Fruit fly (Drosophila melanogaster): ENCODE measurements around the gene htl.

The htl gene

dm6 chr3R:18052799-18053586 is at the start of gene htl:
TSS of gene htl (minus strand) at chr3R:18052984.
- TF ChIP-seq CrebA (GFP tag; optimal IDR thresholded peaks at IDR 0.05; ENCODE audit: borderline replicate concordance) (no peak), dmrt93B (GFP tag; optimal IDR thresholded peaks at IDR 0.05) (no peak), Mio (GFP tag; optimal IDR thresholded peaks at IDR 0.05) (no peak), Hnf4 (GFP tag; optimal IDR thresholded peaks at IDR 0.05) (no peak), Myc (optimal IDR thresholded peaks at IDR 0.05) (no peak), dsf (GFP tag; optimal IDR thresholded peaks at IDR 0.05; ENCODE audit: borderline replicate concordance) (no peak), GATAd (GFP tag; optimal IDR thresholded peaks at IDR 0.05) (no peak), brk (GFP tag; optimal IDR thresholded peaks at IDR 0.05) (no peak), usp (GFP tag; optimal IDR thresholded peaks at IDR 0.05) (no peak), lola (GFP tag; optimal IDR thresholded peaks at IDR 0.05) (no peak), Abd-B (GFP tag; optimal IDR thresholded peaks at IDR 0.05) (no peak), Sp1 (GFP tag; optimal IDR thresholded peaks at IDR 0.05) (no peak), br (GFP tag; optimal IDR thresholded peaks at IDR 0.05) (no peak), Jra (GFP tag; optimal IDR thresholded peaks at IDR 0.05) (no peak), woc (GFP tag; optimal IDR thresholded peaks at IDR 0.05) (no peak)

- no peak for TF ChIP-seq Mio (GFP tag; optimal IDR thresholded peaks at IDR 0.05)
- no peak for TF ChIP-seq Rel (GFP tag; optimal IDR thresholded peaks at IDR 0.05)
- TF ChIP-seq Rel (tag; optimal IDR thresholded peaks at IDR 0.05), result no peak
- no peak for TF ChIP-seq dmrt93B (GFP tag; optimal IDR thresholded peaks at IDR 0.05)
- no peak for TF ChIP-seq CG9705 (GFP tag; optimal IDR thresholded peaks at IDR 0.05)
- no peak for TF ChIP-seq N (GFP tag; optimal IDR thresholded peaks at IDR 0.05)
- no peak for TF ChIP-seq psq (GFP tag; optimal IDR thresholded peaks at IDR 0.05)
Observed at dm6 chr3R:18097531-18097930, 44.7 kb upstream of the htl start.

dm6 chr3R:18094649-18095048 is 41.9 kb upstream of the htl start:
- TF ChIP-seq Dfd (GFP tag; optimal IDR thresholded peaks at IDR 0.05) (no peak), CG32264 (GFP tag; optimal IDR thresholded peaks at IDR 0.05) (no peak)

- TF ChIP-seq lola (GFP tag; optimal IDR thresholded peaks at IDR 0.05) (no peak), Jra (GFP tag; optimal IDR thresholded peaks at IDR 0.05) (no peak), dsf (GFP tag; optimal IDR thresholded peaks at IDR 0.05; ENCODE audit: borderline replicate concordance) (no peak), Vsx2 (GFP tag; optimal IDR thresholded peaks at IDR 0.05; ENCODE audit: partially characterized antibody) (no peak), usp (GFP tag; optimal IDR thresholded peaks at IDR 0.05) (no peak), GATAd (GFP tag; optimal IDR thresholded peaks at IDR 0.05) (no peak), br (GFP tag; optimal IDR thresholded peaks at IDR 0.05) (no peak), Dfd (GFP tag; optimal IDR thresholded peaks at IDR 0.05) (no peak), psq (GFP tag; optimal IDR thresholded peaks at IDR 0.05) (no peak), CG32264 (GFP tag; optimal IDR thresholded peaks at IDR 0.05) (no peak), CG9705 (GFP tag; optimal IDR thresholded peaks at IDR 0.05) (no peak)
Observed at dm6 chr3R:18090014-18090853, 37.5 kb upstream of the htl start, which contains the start of gene sr. TSS of gene sr (plus strand) at chr3R:18090803.

- TF ChIP-seq psq (GFP tag; optimal IDR thresholded peaks at IDR 0.05), result no peak
- no peak for TF ChIP-seq Dfd (GFP tag; optimal IDR thresholded peaks at IDR 0.05)
Observed at dm6 chr3R:18089448-18089847, 36.7 kb upstream of the htl start.

- TF ChIP-seq Mio (GFP tag; optimal IDR thresholded peaks at IDR 0.05) (no peak), Rel (GFP tag; optimal IDR thresholded peaks at IDR 0.05) (no peak), Rel (tag; optimal IDR thresholded peaks at IDR 0.05) (no peak), usp (GFP tag; optimal IDR thresholded peaks at IDR 0.05) (no peak), lola (GFP tag; optimal IDR thresholded peaks at IDR 0.05) (no peak), dmrt93B (GFP tag; optimal IDR thresholded peaks at IDR 0.05) (no peak), Hr78 (GFP tag; optimal IDR thresholded peaks at IDR 0.05) (no peak), GATAd (GFP tag; optimal IDR thresholded peaks at IDR 0.05) (no peak)
Observed at dm6 chr3R:18088238-18088637, 35.5 kb upstream of the htl start.

dm6 chr3R:18083297-18083696 is 30.5 kb upstream of the htl start:
- TF ChIP-seq lola (GFP tag; optimal IDR thresholded peaks at IDR 0.05) (no peak), Myc (optimal IDR thresholded peaks at IDR 0.05) (no peak), fru (GFP tag; optimal IDR thresholded peaks at IDR 0.05) (no peak), brk (GFP tag; optimal IDR thresholded peaks at IDR 0.05) (no peak), Dif (GFP tag; optimal IDR thresholded peaks at IDR 0.05; ENCODE audit: partially characterized antibody) (no peak), dl (GFP tag; optimal IDR thresholded peaks at IDR 0.05; ENCODE audit: insufficient read depth in 1 of 2, partially characterized antibody in 2 of 2) (no peak), Hnf4 (GFP tag; optimal IDR thresholded peaks at IDR 0.05) (no peak), Mio (GFP tag; optimal IDR thresholded peaks at IDR 0.05) (no peak), CrebA (GFP tag; optimal IDR thresholded peaks at IDR 0.05; ENCODE audit: borderline replicate concordance) (no peak), usp (GFP tag; optimal IDR thresholded peaks at IDR 0.05) (no peak), dsf (GFP tag; optimal IDR thresholded peaks at IDR 0.05; ENCODE audit: borderline replicate concordance) (no peak), rgr (GFP tag; optimal IDR thresholded peaks at IDR 0.05) (no peak), Sp1 (GFP tag; optimal IDR thresholded peaks at IDR 0.05) (no peak), CG9705 (GFP tag; optimal IDR thresholded peaks at IDR 0.05) (no peak)

Measured in whole organism, wandering third instar larva.